Fruit fly (Drosophila melanogaster) whole organism, embryonic: ENCODE results near the gene CG5968.

Experiments
- Atf-2 ChIP-seq: fragments of 200-800 bp; sonication (Bioruptor generic); optimal IDR thresholded peaks from 2 replicates; lab custom pipeline; 2016; ENCODE audit warnings: missing biosample characterization, missing genetic modification characterization
- B-H1 ChIP-seq: fragments of 200-800 bp; sonication (Bioruptor generic); IDR thresholded peaks from 3 replicates; pipeline ENCODE4 v1.3.6; 2022; ENCODE audit warnings: missing biosample characterization, missing genetic modification characterization
- C15 ChIP-seq: fragments of 200-800 bp; sonication (Bioruptor generic); IDR thresholded peaks from 3 replicates; pipeline ENCODE4 v1.3.6; 2022; ENCODE audit warnings: missing biosample characterization, missing genetic modification characterization
- CG10543 ChIP-seq: fragments of 200-800 bp; sonication (Bioruptor generic); optimal IDR thresholded peaks from 3 replicates; lab custom pipeline; 2017; ENCODE audit warnings: missing biosample characterization, mild to moderate bottlenecking, missing genetic modification characterization, moderate library complexity
- CG11085 ChIP-seq: fragments of 200-800 bp; sonication (Bioruptor generic); IDR thresholded peaks from 2 replicates; pipeline ENCODE4 v1.3.6; 2022; ENCODE audit warnings: missing biosample characterization, missing genetic modification characterization
- CG11093 ChIP-seq: fragments of 200-800 bp; sonication (Bioruptor generic); IDR thresholded peaks from 3 replicates; pipeline ENCODE4 v1.3.6; 2022; ENCODE audit warnings: missing biosample characterization, missing genetic modification characterization
- CG11504 ChIP-seq: fragments of 200-800 bp; sonication (Bioruptor generic); optimal IDR thresholded peaks from 3 replicates; lab custom pipeline; 2019; ENCODE audit warnings: missing biosample characterization, mild to moderate bottlenecking, missing genetic modification characterization, moderate library complexity
- CG11695 ChIP-seq: fragments of 200-800 bp; sonication (Bioruptor generic); IDR thresholded peaks from 3 replicates; pipeline ENCODE4 v1.3.6; 2022; ENCODE audit warnings: missing biosample characterization, missing genetic modification characterization
- CG1233 ChIP-seq: fragments of 200-800 bp; sonication (Bioruptor generic); optimal IDR thresholded peaks from 4 replicates; lab custom pipeline; 2018; ENCODE audit warnings: missing biosample characterization, mild to moderate bottlenecking, missing genetic modification characterization
- CG1832 ChIP-seq: fragments of 200-800 bp; sonication (Bioruptor generic); optimal IDR thresholded peaks from 2 replicates; lab custom pipeline; 2017; ENCODE audit warnings: missing biosample characterization, mild to moderate bottlenecking, missing genetic modification characterization, inconsistent platforms
- CG30431 ChIP-seq: fragments of 200-800 bp; sonication (Bioruptor generic); optimal IDR thresholded peaks from 2 replicates; lab custom pipeline; 2017; ENCODE audit warnings: missing biosample characterization, missing genetic modification characterization
- CG3065 ChIP-seq: fragments of 200-800 bp; sonication (Bioruptor generic); optimal IDR thresholded peaks from 2 replicates; lab custom pipeline; 2016; ENCODE audit warnings: missing biosample characterization, missing genetic modification characterization
- CG32772 ChIP-seq: fragments of 200-800 bp; sonication (Bioruptor generic); IDR thresholded peaks from 2 replicates; pipeline ENCODE4 v1.3.6; 2022; ENCODE audit warnings: missing biosample characterization, missing genetic modification characterization
- CG4404 ChIP-seq: fragments of 200-800 bp; sonication (Bioruptor generic); IDR thresholded peaks from 2 replicates; pipeline ENCODE4 v1.3.6; 2022; ENCODE audit warnings: missing biosample characterization, missing genetic modification characterization
- CG4854 ChIP-seq: fragments of 200-800 bp; sonication (Bioruptor generic); optimal IDR thresholded peaks from 2 replicates; lab custom pipeline; 2016; ENCODE audit warnings: missing biosample characterization, missing genetic modification characterization, inconsistent platforms
- CG6272 ChIP-seq: fragments of 200-800 bp; sonication (Bioruptor generic); IDR thresholded peaks from 2 replicates; pipeline ENCODE4 v1.3.6; 2022; ENCODE audit warnings: missing biosample characterization, missing genetic modification characterization
- CG6654 ChIP-seq: fragments of 200-800 bp; sonication (Bioruptor generic); optimal IDR thresholded peaks from 2 replicates; lab custom pipeline; 2017; ENCODE audit warnings: missing biosample characterization, mild to moderate bottlenecking, missing genetic modification characterization
- CG6791 ChIP-seq: fragments of 200-800 bp; sonication (Bioruptor generic); IDR thresholded peaks from 3 replicates; pipeline ENCODE4 v1.3.6; 2022; ENCODE audit warnings: missing biosample characterization, missing genetic modification characterization; ENCODE audit not compliant: partially characterized antibody
- CG8388 ChIP-seq: fragments of 200-800 bp; sonication (Bioruptor generic); optimal IDR thresholded peaks from 2 replicates; lab custom pipeline; 2019; ENCODE audit warnings: missing biosample characterization, mild to moderate bottlenecking, missing genetic modification characterization, moderate library complexity
- CG8478 ChIP-seq: fragments of >200 bp; optimal IDR thresholded peaks from 2 replicates; lab custom pipeline; 2018
- CG8765 ChIP-seq: fragments of 200-800 bp; sonication (Bioruptor generic); IDR thresholded peaks from 2 replicates; pipeline ENCODE4 v1.3.6; 2022; ENCODE audit warnings: missing biosample characterization, missing genetic modification characterization
- CG9817 ChIP-seq: fragments of 200-800 bp; sonication (Bioruptor generic); optimal IDR thresholded peaks from 2 replicates; lab custom pipeline; 2018; ENCODE audit warnings: missing biosample characterization, mild to moderate bottlenecking, missing genetic modification characterization, moderate library complexity
- CrebB ChIP-seq: fragments of 200-800 bp; sonication (Bioruptor generic); optimal IDR thresholded peaks from 3 replicates; lab custom pipeline; 2018; ENCODE audit warnings: missing biosample characterization, mild to moderate bottlenecking, missing genetic modification characterization
- Dek ChIP-seq: fragments of 200-800 bp; sonication (Bioruptor generic); optimal IDR thresholded peaks from 3 replicates; lab custom pipeline; 2019; ENCODE audit warnings: missing biosample characterization, mild to moderate bottlenecking, missing genetic modification characterization, moderate library complexity
- Eip74EF ChIP-seq, 2 experiments: fragments of 200-800 bp in 1 of 2; fragments of >200 bp in 1 of 2; sonication (Bioruptor generic) in 1 of 2; optimal IDR thresholded peaks; 2 replicates each; lab custom pipeline; 2017 to 2019; ENCODE audit warnings: missing biosample characterization in 2 of 2, missing genetic modification characterization in 2 of 2, mild to moderate bottlenecking in 1 of 2, moderate library complexity in 1 of 2
- HmgZ ChIP-seq: fragments of 200-800 bp; sonication (Bioruptor generic); optimal IDR thresholded peaks from 2 replicates; lab custom pipeline; 2018; ENCODE audit warnings: missing biosample characterization, mild to moderate bottlenecking, missing genetic modification characterization
- Hr3 ChIP-seq: fragments of 200-800 bp; sonication (Bioruptor generic); optimal IDR thresholded peaks from 3 replicates; lab custom pipeline; 2016; ENCODE audit warnings: missing biosample characterization, missing genetic modification characterization
- Hr51 ChIP-seq, 2 experiments: fragments of 200-800 bp; sonication (Bioruptor generic); optimal IDR thresholded peaks; 2 replicates in 1 of 2; 3 replicates in 1 of 2; lab custom pipeline; 2016 to 2018; ENCODE audit warnings: missing biosample characterization in 2 of 2, missing genetic modification characterization in 2 of 2, mild to moderate bottlenecking in 1 of 2, moderate library complexity in 1 of 2
- Hr78 ChIP-seq, 2 experiments: fragments of 200-800 bp in 1 of 2; fragments of >200 bp in 1 of 2; sonication (Bioruptor generic) in 1 of 2; optimal IDR thresholded peaks; 2 replicates each; lab custom pipeline; 2017 to 2019; ENCODE audit warnings: missing biosample characterization in 2 of 2, missing genetic modification characterization in 2 of 2, mild to moderate bottlenecking in 1 of 2, moderate library complexity in 1 of 2
- NC2β ChIP-seq: fragments of 200-800 bp; sonication (Bioruptor generic); optimal IDR thresholded peaks from 2 replicates; lab custom pipeline; 2016; ENCODE audit warnings: missing biosample characterization, missing genetic modification characterization
- Oaz ChIP-seq: fragments of 200-800 bp; sonication (Bioruptor generic); IDR thresholded peaks from 2 replicates; pipeline ENCODE4 v1.3.6; 2022; ENCODE audit warnings: missing biosample characterization, missing genetic modification characterization
- Oli ChIP-seq: fragments of 200-800 bp; sonication (Bioruptor generic); optimal IDR thresholded peaks from 2 replicates; lab custom pipeline; 2018; ENCODE audit warnings: missing biosample characterization, mild to moderate bottlenecking, missing genetic modification characterization, moderate library complexity
- Stat92E ChIP-seq, 3 experiments: fragments of >200 bp in 2 of 3; fragments of 200-800 bp in 1 of 3; sonication (Bioruptor generic) in 1 of 3; optimal IDR thresholded peaks; 2 replicates each; lab custom pipeline; 2017 to 2019; ENCODE audit warnings: missing biosample characterization in 3 of 3, missing genetic modification characterization in 3 of 3, mild to moderate bottlenecking in 1 of 3, moderate library complexity in 1 of 3
- bigmax ChIP-seq: fragments of 200-800 bp; sonication (Bioruptor generic); optimal IDR thresholded peaks from 2 replicates; lab custom pipeline; 2018; ENCODE audit warnings: missing biosample characterization, mild to moderate bottlenecking, missing genetic modification characterization
- cas ChIP-seq: fragments of 200-800 bp; sonication (Bioruptor generic); IDR thresholded peaks from 2 replicates; pipeline ENCODE4 v1.3.6; 2022; ENCODE audit warnings: missing biosample characterization, missing genetic modification characterization
- dmrt11E ChIP-seq: fragments of 200-800 bp; sonication (Bioruptor generic); optimal IDR thresholded peaks from 3 replicates; lab custom pipeline; 2018; ENCODE audit warnings: missing biosample characterization, mild to moderate bottlenecking, missing genetic modification characterization, moderate library complexity
- dysf ChIP-seq: fragments of 200-800 bp; sonication (Bioruptor generic); IDR thresholded peaks from 3 replicates; pipeline ENCODE4 v1.3.6; 2022; ENCODE audit warnings: missing biosample characterization, missing genetic modification characterization
- esg ChIP-seq: fragments of 200-800 bp; sonication (Bioruptor generic); conservative IDR thresholded peaks from 2 replicates; pipeline ENCODE4 v1.3.6; 2022; ENCODE audit warnings: missing biosample characterization, missing genetic modification characterization
- gem ChIP-seq: fragments of 200-800 bp; sonication (Bioruptor generic); optimal IDR thresholded peaks from 2 replicates; lab custom pipeline; 2019; ENCODE audit warnings: missing biosample characterization, mild to moderate bottlenecking, missing genetic modification characterization, moderate library complexity
- grau ChIP-seq: fragments of 200-800 bp; optimal IDR thresholded peaks from 3 replicates; lab custom pipeline; 2019; ENCODE audit warnings: missing biosample characterization, mild to moderate bottlenecking, missing genetic modification characterization, moderate library complexity
- jigr1 ChIP-seq: fragments of 200-800 bp; sonication (Bioruptor generic); IDR thresholded peaks from 3 replicates; pipeline ENCODE4 v1.3.6; 2022; ENCODE audit warnings: missing biosample characterization, missing genetic modification characterization
- jing ChIP-seq: fragments of 200-800 bp; sonication (Bioruptor generic); optimal IDR thresholded peaks from 2 replicates; lab custom pipeline; 2018; ENCODE audit warnings: missing biosample characterization, mild to moderate bottlenecking, missing genetic modification characterization
- lab ChIP-seq: fragments of 200-800 bp; sonication (Bioruptor generic); optimal IDR thresholded peaks from 3 replicates; lab custom pipeline; 2017; ENCODE audit warnings: missing biosample characterization, missing genetic modification characterization, mild to moderate bottlenecking, moderate library complexity, missing genetic modification reagents
- luna ChIP-seq: fragments of 200-800 bp; sonication (Bioruptor generic); optimal IDR thresholded peaks from 2 replicates; lab custom pipeline; 2016; ENCODE audit warnings: missing biosample characterization, missing genetic modification characterization
- peb ChIP-seq: fragments of 200-800 bp; sonication (Bioruptor generic); IDR thresholded peaks from 2 replicates; pipeline ENCODE4 v1.3.6; 2022; ENCODE audit warnings: missing biosample characterization, missing genetic modification characterization
- ranshi ChIP-seq: fragments of 200-800 bp; sonication (Bioruptor generic); IDR thresholded peaks from 2 replicates; pipeline ENCODE4 v1.3.6; 2022; ENCODE audit warnings: missing biosample characterization, missing genetic modification characterization
- tll ChIP-seq, 2 experiments: fragments of 200-800 bp in 1 of 2; fragments of >200 bp in 1 of 2; sonication (Bioruptor generic) in 1 of 2; optimal IDR thresholded peaks; 2 replicates each; lab custom pipeline; 2017 to 2019; ENCODE audit warnings: missing biosample characterization in 2 of 2, missing genetic modification characterization in 2 of 2, mild to moderate bottlenecking in 1 of 2, moderate library complexity in 1 of 2
- tup ChIP-seq: fragments of 200-800 bp; sonication (Bioruptor generic); optimal IDR thresholded peaks from 2 replicates; lab custom pipeline; 2016; ENCODE audit warnings: missing biosample characterization, mild to moderate bottlenecking, missing genetic modification characterization, moderate library complexity
- vvl ChIP-seq: fragments of 200-800 bp; sonication (Bioruptor generic); IDR thresholded peaks from 2 replicates; pipeline ENCODE4 v1.3.6; 2022; ENCODE audit warnings: missing biosample characterization, missing genetic modification characterization
- wek ChIP-seq: fragments of 200-800 bp; sonication (Bioruptor generic); optimal IDR thresholded peaks from 3 replicates; lab custom pipeline; 2018; ENCODE audit warnings: missing biosample characterization, mild to moderate bottlenecking, missing genetic modification characterization, moderate library complexity
- z ChIP-seq: fragments of 200-800 bp; sonication (Bioruptor generic); IDR thresholded peaks from 3 replicates; pipeline ENCODE4 v1.3.6; 2022; ENCODE audit warnings: missing biosample characterization, missing genetic modification characterization

CG5968 gene

DNA sequence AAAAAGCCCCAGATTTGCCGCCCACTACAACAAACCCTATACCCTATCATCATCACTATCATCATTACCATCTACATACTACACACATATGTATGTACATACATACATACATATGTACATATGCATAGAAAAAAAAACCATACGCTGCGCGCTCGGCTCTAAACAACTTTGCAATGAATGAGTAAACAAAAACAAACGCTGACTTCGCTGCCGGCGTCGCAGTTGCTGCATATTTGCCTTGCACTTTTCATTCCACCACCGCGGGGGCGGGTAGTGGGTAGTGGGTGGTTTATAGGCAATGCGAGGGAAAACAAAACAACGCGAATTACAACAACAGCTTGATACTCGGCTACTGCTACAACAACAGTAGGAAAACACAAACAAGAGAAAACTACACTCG, 26.7 kb downstream of the CG5968 start (continued):
- TF ChIP-seq Dek (tag; lab: Kevin White, UChicago): no peak
- no peak for TF ChIP-seq CG6272
- no peak for TF ChIP-seq CG11093 (GFP tag; lab: Robert Waterston, UW)
- no peak for TF ChIP-seq luna (GFP tag; lab: Kevin White, UChicago)
- no peak for TF ChIP-seq dysf (GFP tag; lab: Robert Waterston, UW)
- no peak for TF ChIP-seq tup (GFP tag; lab: Kevin White, UChicago)
- no peak for TF ChIP-seq CG8388 (GFP tag; lab: Kevin White, UChicago)
- no peak for TF ChIP-seq Oaz
- no peak for TF ChIP-seq CG10543 (GFP tag; lab: Kevin White, UChicago)
- TF ChIP-seq Oli (tag; lab: Kevin White, UChicago): no peak
- TF ChIP-seq dmrt11E: peak; percentile 2
- peak in 1 of 2 experiments; percentile 47 for TF ChIP-seq tll (GFP tag; optimal IDR thresholded peaks at IDR 0.05; lab: Kevin White, UChicago)
- TF ChIP-seq peb (GFP tag; lab: Robert Waterston, UW): no peak
- TF ChIP-seq gem (tag; lab: Kevin White, UChicago): no peak
- TF ChIP-seq Hr51 (GFP tag; optimal IDR thresholded peaks at IDR 0.05; lab: Kevin White, UChicago): no peak
- TF ChIP-seq grau: no peak
- TF ChIP-seq CG30431 (GFP tag; lab: Kevin White, UChicago): no peak
- no peak for TF ChIP-seq cas
- no peak for TF ChIP-seq Hr3 (GFP tag; lab: Kevin White, UChicago)
- TF ChIP-seq Eip74EF (GFP tag; optimal IDR thresholded peaks at IDR 0.05; lab: Kevin White, UChicago): peak in 1 of 2 experiments; percentile 44
- no peak for TF ChIP-seq NC2β (GFP tag; lab: Kevin White, UChicago)
- TF ChIP-seq esg (GFP tag; lab: Robert Waterston, UW): no peak
- no peak for TF ChIP-seq CG11085 (GFP tag; lab: Robert Waterston, UW)
- no peak for TF ChIP-seq CG6791 (GFP tag; lab: Robert Waterston, UW)
- 0 out of 2 replicates have a peak, but pooled peaks have one; percentile 20 for TF ChIP-seq ranshi (GFP tag; lab: Robert Waterston, UW)
- TF ChIP-seq wek (GFP tag; lab: Kevin White, UChicago): peak; percentile 27
- no peak for TF ChIP-seq CG4854 (GFP tag; lab: Kevin White, UChicago)
- TF ChIP-seq CG3065 (GFP tag; lab: Kevin White, UChicago): no peak
- TF ChIP-seq Stat92E (GFP tag; optimal IDR thresholded peaks at IDR 0.05; lab: Kevin White, UChicago): no peak
- no peak for TF ChIP-seq CG11695 (GFP tag; lab: Robert Waterston, UW)
- no peak for TF ChIP-seq CG8765 (GFP tag; lab: Robert Waterston, UW)
- no peak for TF ChIP-seq Hr78 (GFP tag; optimal IDR thresholded peaks at IDR 0.05; lab: Kevin White, UChicago)
- TF ChIP-seq bigmax (GFP tag; lab: Kevin White, UChicago): no peak
- TF ChIP-seq CG9817 (tag; lab: Kevin White, UChicago): no peak
- TF ChIP-seq CrebB (tag; lab: Kevin White, UChicago): no peak
- no peak for TF ChIP-seq jigr1 (GFP tag; lab: Robert Waterston, UW)
- peak; percentile 34 for TF ChIP-seq CG1233 (GFP tag; lab: Kevin White, UChicago)
- TF ChIP-seq B-H1 (GFP tag; lab: Robert Waterston, UW): no peak
- TF ChIP-seq CG4404 (GFP tag; lab: Robert Waterston, UW): no peak
- TF ChIP-seq C15: no peak
- TF ChIP-seq lab (GFP tag; lab: Kevin White, UChicago): peak; percentile 15
- peak; percentile 16; the same call in 1 of the 2 replicates for TF ChIP-seq vvl (GFP tag; lab: Robert Waterston, UW)
- TF ChIP-seq jing: no peak
- no peak for TF ChIP-seq CG32772 (GFP tag; lab: Robert Waterston, UW)
- TF ChIP-seq CG1832: no peak
- TF ChIP-seq HmgZ (tag; lab: Kevin White, UChicago): no peak
- no peak for TF ChIP-seq CG11504 (tag; lab: Kevin White, UChicago)
- no peak for TF ChIP-seq CG8478 (lab: Kevin White, UChicago)
- no peak for TF ChIP-seq z (GFP tag; lab: Robert Waterston, UW)
- TF ChIP-seq CG6654 (GFP tag; lab: Kevin White, UChicago): no peak
- no peak for TF ChIP-seq Atf-2
